Worm (Caenorhabditis elegans) whole organism, L4/young adult: ENCODE measurements around the gene srz-82.

Experiments used
- W03F9.2 ChIP-seq: fragments of 150-350 bp; optimal IDR thresholded peaks from 2 replicates; lab custom pipeline; 2014; ENCODE audit warnings: missing biosample characterization, missing genetic modification characterization
- him-1 ChIP-seq: sonication (generic microtip); optimal IDR thresholded peaks from 2 replicates; lab custom pipeline; 2016; ENCODE audit warnings: missing genotype, missing genetic modification reagents, missing genetic modification characterization, missing compliant biosample characterization

DNA sequence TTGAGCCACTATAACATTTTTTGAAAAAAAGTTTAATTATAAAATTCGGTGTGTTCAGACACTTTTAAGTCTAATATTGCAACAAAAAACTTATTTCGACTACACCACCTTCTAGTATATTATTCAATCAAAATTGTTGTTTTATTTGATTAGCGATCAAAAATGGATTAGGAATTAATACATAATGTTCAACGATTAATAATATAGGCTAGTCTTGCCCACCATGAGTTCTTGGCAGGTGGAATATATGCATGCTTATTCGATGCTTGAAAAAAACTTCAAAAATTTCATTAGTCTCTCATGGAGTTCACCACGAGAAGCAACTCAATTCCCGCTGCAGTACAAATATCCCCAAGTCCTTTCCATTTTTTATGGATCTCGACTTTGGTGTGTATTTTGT is 46.7 kb upstream of the srz-82 start, which contains the start of gene srz-32:
- TF ChIP-seq W03F9.2 (tag; lab: Kevin White, UChicago) (no peak), him-1 (no peak)
